Worm (Caenorhabditis elegans): ENCODE results near the gene F45E10.2.

DNA sequence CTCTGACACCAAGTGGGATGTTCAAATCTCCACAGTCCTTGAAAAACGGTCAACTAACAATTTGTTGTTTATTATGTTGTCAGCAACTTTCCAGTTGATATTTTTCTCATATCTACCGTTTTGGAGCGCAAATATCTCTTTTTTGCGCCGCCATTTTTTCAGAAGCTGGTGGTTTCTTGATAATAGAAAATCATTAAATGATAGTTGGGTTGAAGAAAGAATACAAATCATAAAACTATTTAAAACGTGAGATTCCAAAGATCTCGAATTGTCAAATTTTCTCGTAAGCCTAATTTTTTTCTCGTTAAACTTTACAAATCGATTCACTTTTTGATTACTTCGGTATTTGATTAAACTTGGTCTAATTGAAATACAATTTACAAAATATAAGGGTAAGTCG, 37.3 kb upstream of the F45E10.2 start, which contains the start of gene rpl-42:
- TF ChIP-seq lin-15B (tag; optimal IDR thresholded peaks at IDR 0.05), result no peak
- no peak for TF ChIP-seq ztf-11 (tag; optimal IDR thresholded peaks at IDR 0.05)
- TF ChIP-seq lin-14 (GFP tag; optimal IDR thresholded peaks at IDR 0.05), result no peak
- no peak for TF ChIP-seq rnt-1 (tag; optimal IDR thresholded peaks at IDR 0.05)
- no peak for TF ChIP-seq egl-27 (tag; optimal IDR thresholded peaks at IDR 0.05)
- no peak for TF ChIP-seq unc-130 (tag; optimal IDR thresholded peaks at IDR 0.05)
